Worm (Caenorhabditis elegans) whole organism, early embryonic: ENCODE measurements around the gene sdz-19.

Experiments
- F13C5.2 ChIP-seq: sonication (generic microtip); optimal IDR thresholded peaks from 2 replicates; lab custom pipeline; 2017; ENCODE audit warnings: mild to moderate bottlenecking, missing genetic modification characterization, inconsistent platforms, missing compliant biosample characterization
- aly-1 ChIP-seq: sonication (generic microtip); optimal IDR thresholded peaks from 2 replicates; lab custom pipeline; 2016; ENCODE audit warnings: missing genetic modification characterization, missing compliant biosample characterization
- ama-1 ChIP-seq: fragments of 150-350 bp; optimal IDR thresholded peaks from 2 replicates; lab custom pipeline; 2014
- ceh-13 ChIP-seq: fragments of 200-800 bp; sonication (Bioruptor generic); optimal IDR thresholded peaks from 2 replicates; lab custom pipeline; 2018; ENCODE audit warnings: mild to moderate bottlenecking, missing genetic modification characterization, missing compliant biosample characterization
- ceh-36 ChIP-seq: sonication (generic microtip); optimal IDR thresholded peaks from 2 replicates; lab custom pipeline; 2016; ENCODE audit warnings: missing genetic modification characterization, inconsistent platforms, missing compliant biosample characterization
- flt-1 ChIP-seq: fragments of 200-800 bp; sonication (Bioruptor generic); IDR thresholded peaks from 2 replicates; pipeline ENCODE4 v1.3.6; 2022; ENCODE audit warnings: missing genetic modification characterization, missing compliant biosample characterization
- hmbx-1 ChIP-seq: sonication (generic microtip); optimal IDR thresholded peaks from 2 replicates; lab custom pipeline; 2016; ENCODE audit warnings: mild to moderate bottlenecking, missing genetic modification characterization, missing compliant biosample characterization
- hmg-4 ChIP-seq: fragments of 200-800 bp; sonication (Bioruptor generic); optimal IDR thresholded peaks from 2 replicates; lab custom pipeline; 2018; ENCODE audit warnings: mild to moderate bottlenecking, missing genetic modification characterization, missing compliant biosample characterization
- hnd-1 ChIP-seq: sonication (generic microtip); optimal IDR thresholded peaks from 2 replicates; lab custom pipeline; 2016; ENCODE audit warnings: missing genetic modification characterization, missing compliant biosample characterization
- pes-1 ChIP-seq: fragments of 200-800 bp; sonication (Bioruptor generic); IDR thresholded peaks from 2 replicates; pipeline ENCODE4 v1.3.6; 2022; ENCODE audit warnings: missing genetic modification reagents, missing genetic modification characterization, missing compliant biosample characterization
- tra-4 ChIP-seq: sonication (generic microtip); optimal IDR thresholded peaks from 2 replicates; lab custom pipeline; 2017; ENCODE audit warnings: missing genetic modification characterization, missing compliant biosample characterization

DNA sequence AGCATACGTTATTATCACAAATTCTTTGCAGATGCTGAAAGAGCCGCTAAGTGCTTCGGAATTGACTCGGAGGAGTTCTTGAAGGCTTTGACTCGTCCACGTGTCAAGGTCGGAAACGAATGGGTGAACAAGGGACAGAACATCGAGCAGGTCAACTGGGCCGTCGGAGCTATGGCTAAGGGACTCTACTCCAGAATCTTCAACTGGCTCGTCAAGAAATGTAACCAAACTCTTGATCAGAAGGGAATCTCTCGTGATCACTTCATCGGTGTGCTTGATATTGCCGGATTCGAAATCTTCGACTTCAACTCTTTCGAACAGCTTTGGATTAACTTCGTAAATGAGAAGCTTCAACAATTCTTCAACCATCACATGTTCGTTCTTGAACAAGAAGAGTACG lies 33.3 kb downstream of the sdz-19 start:
- no peak for TF ChIP-seq ama-1 (lab: Kevin White, UChicago)
- TF ChIP-seq F13C5.2 (tag; lab: Kevin White, UChicago) = no peak
- TF ChIP-seq ceh-36 (tag; lab: Kevin White, UChicago) = no peak
- TF ChIP-seq pes-1 (GFP tag; lab: Robert Waterston, UW) = no peak
- no peak for TF ChIP-seq aly-1 (tag; lab: Kevin White, UChicago)
- no peak for TF ChIP-seq flt-1
- TF ChIP-seq hnd-1 (tag; lab: Kevin White, UChicago) = no peak
- no peak for TF ChIP-seq tra-4 (tag; lab: Kevin White, UChicago)
- TF ChIP-seq ceh-13 (GFP tag; lab: Kevin White, UChicago) = no peak
- TF ChIP-seq hmbx-1 (tag; lab: Kevin White, UChicago) = no peak
- no peak for TF ChIP-seq hmg-4 (GFP tag; lab: Kevin White, UChicago)
